Fruit fly (Drosophila melanogaster) whole organism, embryonic: ENCODE measurements around the gene CG7943.
A peak's percentile ranks its signal among the peaks of the same experiment; 100 is the strongest.

Experiments
- BEAF-32 ChIP-seq: fragments of 200-800 bp; sonication (Bioruptor generic); optimal IDR thresholded peaks from 3 replicates; lab custom pipeline; 2017; ENCODE audit warnings: missing biosample characterization, missing genetic modification characterization, mild to moderate bottlenecking, moderate library complexity, missing genetic modification reagents
- CG1024 ChIP-seq: fragments of 200-800 bp; sonication (Bioruptor generic); IDR thresholded peaks from 2 replicates; pipeline ENCODE4 v1.3.6; 2022; ENCODE audit warnings: missing biosample characterization, missing genetic modification characterization
- CG10366 ChIP-seq: fragments of 200-800 bp; sonication (Bioruptor generic); IDR thresholded peaks from 2 replicates; pipeline ENCODE4 v1.3.6; 2022; ENCODE audit warnings: missing biosample characterization, missing genetic modification characterization
- CG10979 ChIP-seq: fragments of 200-800 bp; sonication (Bioruptor generic); optimal IDR thresholded peaks from 2 replicates; lab custom pipeline; 2018; ENCODE audit warnings: missing biosample characterization, mild to moderate bottlenecking, missing genetic modification characterization, moderate library complexity
- CG11504 ChIP-seq: fragments of 200-800 bp; sonication (Bioruptor generic); optimal IDR thresholded peaks from 3 replicates; lab custom pipeline; 2019; ENCODE audit warnings: missing biosample characterization, mild to moderate bottlenecking, missing genetic modification characterization, moderate library complexity
- CG15011 ChIP-seq: fragments of 200-800 bp; sonication (Bioruptor generic); optimal IDR thresholded peaks from 3 replicates; lab custom pipeline; 2018; ENCODE audit warnings: missing biosample characterization, mild to moderate bottlenecking, missing genetic modification characterization
- CG15269 ChIP-seq: fragments of 200-800 bp; sonication (Bioruptor generic); optimal IDR thresholded peaks from 2 replicates; lab custom pipeline; 2018; ENCODE audit warnings: missing biosample characterization, mild to moderate bottlenecking, missing genetic modification characterization, moderate library complexity
- CG17328 ChIP-seq: fragments of 200-800 bp; sonication (Bioruptor generic); IDR thresholded peaks from 2 replicates; pipeline ENCODE4 v1.3.6; 2022; ENCODE audit warnings: missing biosample characterization, missing genetic modification characterization
- CG17568 ChIP-seq: fragments of 200-800 bp; sonication (Bioruptor generic); optimal IDR thresholded peaks from 2 replicates; lab custom pipeline; 2018; ENCODE audit warnings: missing biosample characterization, mild to moderate bottlenecking, missing genetic modification characterization, moderate library complexity
- CG17912 ChIP-seq: fragments of 200-800 bp; sonication (Bioruptor generic); optimal IDR thresholded peaks from 2 replicates; lab custom pipeline; 2018; ENCODE audit warnings: missing biosample characterization, mild to moderate bottlenecking, missing genetic modification characterization
- CG1792 ChIP-seq: fragments of 200-800 bp; sonication (Bioruptor generic); optimal IDR thresholded peaks from 2 replicates; lab custom pipeline; 2016; ENCODE audit warnings: missing biosample characterization, missing genetic modification characterization
- CG18011 ChIP-seq: fragments of 200-800 bp; sonication (Bioruptor generic); optimal IDR thresholded peaks from 2 replicates; lab custom pipeline; 2017; ENCODE audit warnings: missing biosample characterization, missing genetic modification characterization, mild to moderate bottlenecking, moderate library complexity, missing genotype
- CG18262 ChIP-seq: fragments of 200-800 bp; optimal IDR thresholded peaks from 3 replicates; lab custom pipeline; 2019; ENCODE audit warnings: missing biosample characterization, mild to moderate bottlenecking, missing genetic modification characterization, moderate library complexity
- CG1832 ChIP-seq: fragments of 200-800 bp; sonication (Bioruptor generic); optimal IDR thresholded peaks from 2 replicates; lab custom pipeline; 2017; ENCODE audit warnings: missing biosample characterization, mild to moderate bottlenecking, missing genetic modification characterization, inconsistent platforms
- CG30431 ChIP-seq: fragments of 200-800 bp; sonication (Bioruptor generic); optimal IDR thresholded peaks from 2 replicates; lab custom pipeline; 2017; ENCODE audit warnings: missing biosample characterization, missing genetic modification characterization
- CG3163 ChIP-seq: fragments of 200-800 bp; sonication (Bioruptor generic); optimal IDR thresholded peaks from 3 replicates; lab custom pipeline; 2016; ENCODE audit warnings: missing biosample characterization, missing genetic modification characterization
- CG34422 ChIP-seq: fragments of 200-800 bp; sonication (Bioruptor generic); IDR thresholded peaks from 3 replicates; pipeline ENCODE4 v1.3.6; 2022; ENCODE audit warnings: missing biosample characterization, missing genetic modification characterization
- CG3995 ChIP-seq: fragments of 200-800 bp; sonication (Bioruptor generic); optimal IDR thresholded peaks from 3 replicates; lab custom pipeline; 2016; ENCODE audit warnings: missing biosample characterization, missing genetic modification characterization
- CG4854 ChIP-seq: fragments of 200-800 bp; sonication (Bioruptor generic); optimal IDR thresholded peaks from 2 replicates; lab custom pipeline; 2016; ENCODE audit warnings: missing biosample characterization, missing genetic modification characterization, inconsistent platforms
- CG6254 ChIP-seq: fragments of 200-800 bp; sonication (Bioruptor generic); optimal IDR thresholded peaks from 3 replicates; lab custom pipeline; 2017; ENCODE audit warnings: mild to moderate bottlenecking, missing biosample characterization, missing genetic modification reagents, missing genetic modification characterization
- CG7963 ChIP-seq: fragments of 200-800 bp; sonication (Bioruptor generic); IDR thresholded peaks from 3 replicates; pipeline ENCODE4 v1.3.6; 2022; ENCODE audit warnings: missing biosample characterization, missing genetic modification characterization; ENCODE audit not compliant: partially characterized antibody
- CG8765 ChIP-seq: fragments of 200-800 bp; sonication (Bioruptor generic); IDR thresholded peaks from 2 replicates; pipeline ENCODE4 v1.3.6; 2022; ENCODE audit warnings: missing biosample characterization, missing genetic modification characterization
- CG9797 ChIP-seq: fragments of 200-800 bp; sonication (Bioruptor generic); optimal IDR thresholded peaks from 3 replicates; lab custom pipeline; 2018; ENCODE audit warnings: missing biosample characterization, mild to moderate bottlenecking, missing genetic modification characterization
- CkIIα-i1 ChIP-seq: fragments of 200-800 bp; sonication (Bioruptor generic); IDR thresholded peaks from 2 replicates; pipeline ENCODE4 v1.3.6; 2022; ENCODE audit warnings: missing biosample characterization, missing genetic modification characterization
- Hand ChIP-seq: fragments of 200-800 bp; sonication (Bioruptor generic); optimal IDR thresholded peaks from 2 replicates; lab custom pipeline; 2017; ENCODE audit warnings: mild to moderate bottlenecking, missing biosample characterization, missing genetic modification reagents, missing genetic modification characterization
- MTF-1 ChIP-seq: fragments of 200-800 bp; sonication (Bioruptor generic); optimal IDR thresholded peaks from 2 replicates; lab custom pipeline; 2018; ENCODE audit warnings: missing biosample characterization, mild to moderate bottlenecking, missing genetic modification characterization, borderline replicate concordance
- Med ChIP-seq: fragments of 200-800 bp; sonication (Bioruptor generic); peaks from one replicate; lab custom pipeline; 2016; ENCODE audit warnings: missing biosample characterization, missing genetic modification characterization, mild to moderate bottlenecking, inconsistent platforms, moderate library complexity
- NfI ChIP-seq: fragments of 200-800 bp; sonication (Bioruptor generic); optimal IDR thresholded peaks from 3 replicates; lab custom pipeline; 2018; ENCODE audit warnings: missing biosample characterization, mild to moderate bottlenecking, missing genetic modification characterization, moderate library complexity
- Ssrp ChIP-seq: fragments of 200-800 bp; sonication (Bioruptor generic); optimal IDR thresholded peaks from 2 replicates; lab custom pipeline; 2018; ENCODE audit warnings: missing biosample characterization, mild to moderate bottlenecking, missing genetic modification characterization, moderate library complexity
- amos ChIP-seq: fragments of 200-800 bp; sonication (Bioruptor generic); IDR thresholded peaks from 2 replicates; pipeline ENCODE4 v1.3.6; 2022; ENCODE audit warnings: missing biosample characterization, missing genetic modification characterization; ENCODE audit not compliant: partially characterized antibody
- ash1 ChIP-seq: fragments of 200-800 bp; sonication (Bioruptor generic); optimal IDR thresholded peaks from 2 replicates; lab custom pipeline; 2018; ENCODE audit warnings: missing biosample characterization, mild to moderate bottlenecking, missing genetic modification characterization
- bowl ChIP-seq: fragments of 200-800 bp; sonication (Bioruptor generic); IDR thresholded peaks from 2 replicates; pipeline ENCODE4 v1.3.6; 2022; ENCODE audit warnings: missing biosample characterization, missing genetic modification characterization
- br ChIP-seq: fragments of >200 bp; optimal IDR thresholded peaks from 2 replicates; lab custom pipeline; 2017
- disco-r ChIP-seq: fragments of 200-800 bp; sonication (Bioruptor generic); optimal IDR thresholded peaks from 2 replicates; lab custom pipeline; 2016; ENCODE audit warnings: missing biosample characterization, missing genetic modification characterization
- dmrt11E ChIP-seq: fragments of 200-800 bp; sonication (Bioruptor generic); optimal IDR thresholded peaks from 3 replicates; lab custom pipeline; 2018; ENCODE audit warnings: missing biosample characterization, mild to moderate bottlenecking, missing genetic modification characterization, moderate library complexity
- ewg ChIP-seq: fragments of 200-800 bp; sonication (Bioruptor generic); optimal IDR thresholded peaks from 3 replicates; lab custom pipeline; 2017; ENCODE audit warnings: mild to moderate bottlenecking, missing biosample characterization, missing genetic modification reagents, missing genetic modification characterization
- ftz-f1 ChIP-seq: fragments of 200-800 bp; sonication (Bioruptor generic); optimal IDR thresholded peaks from 2 replicates; lab custom pipeline; 2016; ENCODE audit warnings: missing biosample characterization, missing genetic modification characterization
- fu2 ChIP-seq: fragments of 200-800 bp; sonication (Bioruptor generic); optimal IDR thresholded peaks from 2 replicates; lab custom pipeline; 2016; ENCODE audit warnings: missing biosample characterization, missing genetic modification characterization
- gro ChIP-seq: fragments of 200-800 bp; sonication (Bioruptor generic); optimal IDR thresholded peaks from 2 replicates; lab custom pipeline; 2016; ENCODE audit warnings: missing biosample characterization, missing genetic modification characterization
- gsb ChIP-seq: fragments of 200-800 bp; sonication (Bioruptor generic); IDR thresholded peaks from 2 replicates; pipeline ENCODE4 v1.3.6; 2022; ENCODE audit warnings: missing biosample characterization, missing genetic modification characterization
- hth ChIP-seq: fragments of >200 bp; optimal IDR thresholded peaks from 2 replicates; lab custom pipeline; 2017; ENCODE audit warnings: inconsistent platforms
- kah ChIP-seq: fragments of 200-800 bp; sonication (Bioruptor generic); optimal IDR thresholded peaks from 2 replicates; lab custom pipeline; 2018; ENCODE audit warnings: missing biosample characterization, mild to moderate bottlenecking, missing genetic modification characterization
- maf-S ChIP-seq: fragments of 200-800 bp; sonication (Bioruptor generic); optimal IDR thresholded peaks from 2 replicates; lab custom pipeline; 2016; ENCODE audit warnings: missing biosample characterization, missing genetic modification characterization
- mam ChIP-seq: fragments of 200-800 bp; sonication (Bioruptor generic); optimal IDR thresholded peaks from 3 replicates; lab custom pipeline; 2016; ENCODE audit warnings: missing biosample characterization, missing genetic modification characterization
- otp ChIP-seq: fragments of 200-800 bp; sonication (Bioruptor generic); IDR thresholded peaks from 3 replicates; pipeline ENCODE4, ENCODE4 v1.3.6; 2022; ENCODE audit warnings: missing biosample characterization, missing genetic modification characterization
- pfk ChIP-seq: fragments of 200-800 bp; sonication (Bioruptor generic); optimal IDR thresholded peaks from 2 replicates; lab custom pipeline; 2018; ENCODE audit warnings: missing biosample characterization, mild to moderate bottlenecking, missing genetic modification characterization, moderate library complexity
- sna ChIP-seq: fragments of 200-800 bp; sonication (Bioruptor generic); IDR thresholded peaks from 2 replicates; pipeline ENCODE4 v1.3.6; 2022; ENCODE audit warnings: missing biosample characterization, missing genetic modification characterization; ENCODE audit not compliant: partially characterized antibody
- stwl ChIP-seq: fragments of 200-800 bp; sonication (Bioruptor generic); optimal IDR thresholded peaks from 3 replicates; lab custom pipeline; 2018; ENCODE audit warnings: missing biosample characterization, mild to moderate bottlenecking, missing genetic modification characterization, moderate library complexity
- tio ChIP-seq: fragments of 200-800 bp; sonication (Bioruptor generic); optimal IDR thresholded peaks from 2 replicates; lab custom pipeline; 2017; ENCODE audit warnings: missing biosample characterization, missing genetic modification characterization, inconsistent platforms
- tll ChIP-seq, 2 experiments: fragments of 200-800 bp in 1 of 2; fragments of >200 bp in 1 of 2; sonication (Bioruptor generic) in 1 of 2; optimal IDR thresholded peaks; 2 replicates each; lab custom pipeline; 2017 to 2019; ENCODE audit warnings: missing biosample characterization in 2 of 2, missing genetic modification characterization in 2 of 2, mild to moderate bottlenecking in 1 of 2, moderate library complexity in 1 of 2
- vvl ChIP-seq: fragments of 200-800 bp; sonication (Bioruptor generic); IDR thresholded peaks from 2 replicates; pipeline ENCODE4 v1.3.6; 2022; ENCODE audit warnings: missing biosample characterization, missing genetic modification characterization

CG7943 gene

dm6 chr3R:30039494-30039893, 6.8 kb upstream of the CG7943 start, which contains the start of the genes janA, Sry-alpha and Sry-beta (continued):
- peak; percentile 59; the same call in 1 of the 3 replicates for TF ChIP-seq CG34422 (GFP tag; lab: Robert Waterston, UW)
- no peak for TF ChIP-seq NfI (GFP tag; lab: Kevin White, UChicago)
- TF ChIP-seq fu2 (GFP tag; lab: Kevin White, UChicago), result no peak
- TF ChIP-seq ash1, result no peak
- TF ChIP-seq tio (GFP tag; lab: Kevin White, UChicago), result no peak
- TF ChIP-seq CG3163, result no peak
- TF ChIP-seq maf-S (GFP tag; lab: Kevin White, UChicago), result no peak
- TF ChIP-seq CG6254, result no peak
- peak; percentile 7 for TF ChIP-seq CG10979 (tag; lab: Kevin White, UChicago)
- no peak for TF ChIP-seq CG1024 (GFP tag; lab: Robert Waterston, UW)
- TF ChIP-seq ftz-f1 (GFP tag; lab: Kevin White, UChicago), result no peak
- TF ChIP-seq CkIIα-i1, result no peak
- peak; percentile 77 for TF ChIP-seq stwl (tag; lab: Kevin White, UChicago)
- no peak for TF ChIP-seq CG1832 (GFP tag; lab: Kevin White, UChicago)
- TF ChIP-seq CG3995 (GFP tag; lab: Kevin White, UChicago), result peak; percentile 78
- no peak for TF ChIP-seq CG17912
- TF ChIP-seq pfk (GFP tag; lab: Kevin White, UChicago), result no peak
- no peak for TF ChIP-seq CG30431 (GFP tag; lab: Kevin White, UChicago)
- TF ChIP-seq CG9797 (GFP tag; lab: Kevin White, UChicago), result peak; percentile 80
- no peak for TF ChIP-seq MTF-1 (GFP tag; lab: Kevin White, UChicago)
- no peak for TF ChIP-seq disco-r (GFP tag; lab: Kevin White, UChicago)
- TF ChIP-seq bowl (GFP tag; lab: Robert Waterston, UW), result no peak
- TF ChIP-seq Hand (GFP tag; lab: Kevin White, UChicago), result no peak
- TF ChIP-seq CG15011 (GFP tag; lab: Kevin White, UChicago), result no peak
- TF ChIP-seq CG4854 (GFP tag; lab: Kevin White, UChicago), result no peak
- TF ChIP-seq ewg, result no peak
- no peak for TF ChIP-seq CG8765 (GFP tag; lab: Robert Waterston, UW)
- no peak for TF ChIP-seq kah (GFP tag; lab: Kevin White, UChicago)
- TF ChIP-seq CG1792 (GFP tag; lab: Kevin White, UChicago), result no peak
- TF ChIP-seq CG10366 (GFP tag; lab: Robert Waterston, UW), result no peak
- TF ChIP-seq CG17328 (GFP tag; lab: Robert Waterston, UW), result no peak
- no peak for TF ChIP-seq tll (GFP tag; optimal IDR thresholded peaks at IDR 0.05; lab: Kevin White, UChicago)
- TF ChIP-seq CG17568, result no peak
- TF ChIP-seq BEAF-32 (GFP tag; lab: Kevin White, UChicago), result peak; percentile 99
- TF ChIP-seq gro, result no peak
- no peak for TF ChIP-seq otp
- no peak for TF ChIP-seq gsb (GFP tag; lab: Robert Waterston, UW)
- no peak for TF ChIP-seq CG18011 (GFP tag; lab: Kevin White, UChicago)
- TF ChIP-seq Med (GFP tag; lab: Kevin White, UChicago), result peak; percentile 86
- TF ChIP-seq amos, result peak; percentile 99
- TF ChIP-seq CG11504, result no peak
- TF ChIP-seq Ssrp (tag; lab: Kevin White, UChicago), result no peak
- TF ChIP-seq dmrt11E, result no peak
- no peak for TF ChIP-seq mam
- peak; percentile 100 for TF ChIP-seq sna (GFP tag; lab: Robert Waterston, UW)
- no peak for TF ChIP-seq br (lab: Kevin White, UChicago)
- no peak for TF ChIP-seq CG18262 (tag; lab: Kevin White, UChicago)
- TF ChIP-seq CG7963 (GFP tag; lab: Robert Waterston, UW), result peak; percentile 96
- no peak for TF ChIP-seq CG15269 (tag; lab: Kevin White, UChicago)
- TF ChIP-seq hth (lab: Kevin White, UChicago), result no peak
- TF ChIP-seq vvl (GFP tag; lab: Robert Waterston, UW), result peak; percentile 42; the same call in 1 of the 2 replicates
